Fruit fly (Drosophila melanogaster) whole organism, pupa: ENCODE results near the gene CG34126.
A peak's percentile ranks its signal among the peaks of the same experiment; 100 is the strongest.

ENCODE experiments used
- CG10348 ChIP-seq: fragments of 200-800 bp; sonication (Bioruptor generic); IDR thresholded peaks from 2 replicates; pipeline ENCODE4 v1.3.6; 2022; ENCODE audit warnings: missing biosample characterization, missing genetic modification characterization
- CG12605 ChIP-seq: fragments of 200-800 bp; sonication (Bioruptor generic); IDR thresholded peaks from 2 replicates; pipeline ENCODE4 v1.3.6; 2022; ENCODE audit warnings: missing biosample characterization, missing genetic modification characterization
- CG13204 ChIP-seq: fragments of 200-800 bp; sonication (Bioruptor generic); optimal IDR thresholded peaks from 2 replicates; lab custom pipeline; 2018; ENCODE audit warnings: missing biosample characterization, mild to moderate bottlenecking, missing genetic modification characterization, moderate library complexity
- CG14655 ChIP-seq: fragments of 200-800 bp; sonication (Bioruptor generic); optimal IDR thresholded peaks from 3 replicates; lab custom pipeline; 2017; ENCODE audit warnings: mild to moderate bottlenecking, missing biosample characterization, missing genetic modification reagents, missing genetic modification characterization
- CG15710 ChIP-seq: fragments of 200-800 bp; sonication (Bioruptor generic); optimal IDR thresholded peaks from 2 replicates; lab custom pipeline; 2018; ENCODE audit warnings: missing biosample characterization, mild to moderate bottlenecking, missing genetic modification characterization, moderate library complexity
- CG17806 ChIP-seq: fragments of 200-800 bp; sonication (Bioruptor generic); optimal IDR thresholded peaks from 2 replicates; lab custom pipeline; 2018; ENCODE audit warnings: missing biosample characterization, mild to moderate bottlenecking, missing genetic modification characterization, moderate library complexity
- CG32121 ChIP-seq: fragments of 200-800 bp; sonication (Bioruptor generic); IDR thresholded peaks from 2 replicates; pipeline ENCODE4 v1.3.6; 2022; ENCODE audit warnings: missing biosample characterization, missing genetic modification characterization
- CG34367 ChIP-seq: fragments of 200-800 bp; sonication (Bioruptor generic); optimal IDR thresholded peaks from 2 replicates; lab custom pipeline; 2018; ENCODE audit warnings: missing biosample characterization, mild to moderate bottlenecking, missing genetic modification characterization
- CG4496 ChIP-seq: fragments of 200-800 bp; sonication (Bioruptor generic); IDR thresholded peaks from 3 replicates; pipeline ENCODE4 v1.3.6; 2022; ENCODE audit warnings: missing biosample characterization, missing genetic modification characterization
- CG8159 ChIP-seq: fragments of 200-800 bp; sonication (Bioruptor generic); optimal IDR thresholded peaks from 3 replicates; lab custom pipeline; 2018; ENCODE audit warnings: missing biosample characterization, mild to moderate bottlenecking, missing genetic modification characterization, moderate library complexity
- CG8301 ChIP-seq: fragments of 200-800 bp; sonication (Bioruptor generic); optimal IDR thresholded peaks from 2 replicates; lab custom pipeline; 2018; ENCODE audit warnings: missing biosample characterization, mild to moderate bottlenecking, missing genetic modification characterization
- CG9948 ChIP-seq: fragments of 200-800 bp; sonication (Bioruptor generic); optimal IDR thresholded peaks from 2 replicates; lab custom pipeline; 2018; ENCODE audit warnings: missing biosample characterization, mild to moderate bottlenecking, missing genetic modification characterization, moderate library complexity
- D1 ChIP-seq: fragments of 200-800 bp; sonication (Bioruptor generic); optimal IDR thresholded peaks from 2 replicates; lab custom pipeline; 2018; ENCODE audit warnings: missing biosample characterization, mild to moderate bottlenecking, missing genetic modification characterization, moderate library complexity
- EcR ChIP-seq: fragments of 200-800 bp; sonication (Bioruptor generic); optimal IDR thresholded peaks from 3 replicates; lab custom pipeline; 2019; ENCODE audit warnings: missing biosample characterization, missing genetic modification characterization, mild to moderate bottlenecking, moderate library complexity, missing genetic modification reagents
- Ets98B ChIP-seq: fragments of 200-800 bp; sonication (Bioruptor generic); IDR thresholded peaks from 2 replicates; pipeline ENCODE4 v1.3.6; 2022; ENCODE audit warnings: missing biosample characterization, missing genetic modification characterization
- Pif1A ChIP-seq: fragments of 200-800 bp; sonication (Bioruptor generic); optimal IDR thresholded peaks from 3 replicates; lab custom pipeline; 2016; ENCODE audit warnings: missing biosample characterization, missing genetic modification characterization
- Pif1B ChIP-seq: fragments of 200-800 bp; sonication (Bioruptor generic); optimal IDR thresholded peaks from 3 replicates; lab custom pipeline; 2016; ENCODE audit warnings: missing biosample characterization, missing genetic modification characterization
- Snoo ChIP-seq: fragments of 200-800 bp; sonication (Bioruptor generic); optimal IDR thresholded peaks from 3 replicates; lab custom pipeline; 2017; ENCODE audit warnings: missing biosample characterization, mild to moderate bottlenecking, missing genetic modification characterization, inconsistent platforms
- fd96Ca ChIP-seq: fragments of 200-800 bp; sonication (Bioruptor generic); IDR thresholded peaks from 3 replicates; pipeline ENCODE4 v1.3.6; 2022; ENCODE audit warnings: missing biosample characterization, missing genetic modification characterization
- gl ChIP-seq: fragments of 200-800 bp; sonication (Bioruptor generic); optimal IDR thresholded peaks from 2 replicates; lab custom pipeline; 2018; ENCODE audit warnings: missing biosample characterization, mild to moderate bottlenecking, missing genetic modification characterization
- rn ChIP-seq: fragments of 200-800 bp; sonication (Bioruptor generic); IDR thresholded peaks from 2 replicates; pipeline ENCODE4 v1.3.6; 2022; ENCODE audit warnings: missing biosample characterization, missing genetic modification characterization

CG34126 gene

DNA sequence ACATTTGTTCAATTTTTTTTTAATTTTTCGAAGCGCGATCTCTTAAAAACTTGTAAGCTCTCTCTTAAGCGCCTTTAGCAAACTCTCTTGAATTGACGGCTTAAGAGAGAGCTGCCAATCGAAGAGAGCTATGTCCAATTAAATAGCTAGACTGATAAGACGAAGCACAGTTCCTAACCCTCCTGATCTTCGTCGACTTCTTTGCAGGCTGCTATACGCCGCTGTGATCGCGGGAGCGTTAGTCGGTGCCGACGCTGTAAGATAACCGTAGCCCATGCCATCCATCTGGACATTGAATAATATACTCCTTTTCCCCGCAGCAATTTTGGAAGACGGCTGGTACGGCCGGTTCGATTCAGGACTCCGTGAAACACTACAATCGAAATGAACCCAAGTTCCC is 49.1 kb downstream of the CG34126 start:
- TF ChIP-seq CG8159 (tag; lab: Kevin White, UChicago) (no peak), CG9948 (tag; lab: Kevin White, UChicago) (no peak), Pif1A (no peak), Snoo (tag; lab: Kevin White, UChicago) (no peak), CG34367 (no peak), gl (tag; lab: Kevin White, UChicago) (no peak), CG17806 (no peak), CG10348 (GFP tag; lab: Robert Waterston, UW) (no peak), fd96Ca (GFP tag; lab: Robert Waterston, UW) (no peak), rn (no peak), CG14655 (no peak)

- TF ChIP-seq CG9948 (tag; lab: Kevin White, UChicago) = no peak
- no peak for TF ChIP-seq D1 (tag; lab: Kevin White, UChicago)
- no peak for TF ChIP-seq CG34367
- no peak for TF ChIP-seq Ets98B (GFP tag; lab: Robert Waterston, UW)
- no peak for TF ChIP-seq Pif1A
Measured at dm6 chr2L:5031399-5031798, 50.0 kb downstream of the CG34126 start.

- TF ChIP-seq fd96Ca (GFP tag; lab: Robert Waterston, UW) = no peak
- TF ChIP-seq D1 (tag; lab: Kevin White, UChicago) = no peak
- TF ChIP-seq Pif1B (GFP tag; lab: Kevin White, UChicago) = no peak
- no peak for TF ChIP-seq CG32121 (GFP tag; lab: Robert Waterston, UW)
- TF ChIP-seq gl (tag; lab: Kevin White, UChicago) = no peak
- TF ChIP-seq CG17806 = no peak
- TF ChIP-seq CG8301 (tag; lab: Kevin White, UChicago) = no peak
- no peak for TF ChIP-seq EcR (GFP tag; lab: Kevin White, UChicago)
- TF ChIP-seq CG9948 (tag; lab: Kevin White, UChicago) = no peak
- TF ChIP-seq rn = no peak
- TF ChIP-seq CG13204 = no peak
- TF ChIP-seq CG34367 = no peak
- no peak for TF ChIP-seq Snoo (tag; lab: Kevin White, UChicago)
- TF ChIP-seq CG12605 (GFP tag; lab: Robert Waterston, UW) = no peak
- no peak for TF ChIP-seq CG4496 (GFP tag; lab: Robert Waterston, UW)
- TF ChIP-seq CG15710 (tag; lab: Kevin White, UChicago) = no peak
- TF ChIP-seq CG10348 (GFP tag; lab: Robert Waterston, UW) = no peak
- TF ChIP-seq Ets98B (GFP tag; lab: Robert Waterston, UW) = no peak
- TF ChIP-seq, all 21 proteins: peak for 0
Measured at dm6 chr2L:5031886-5032285, 50.5 kb downstream of the CG34126 start.

- TF ChIP-seq D1 (tag; lab: Kevin White, UChicago) (no peak), rn (no peak), EcR (GFP tag; lab: Kevin White, UChicago) (no peak), gl (tag; lab: Kevin White, UChicago) (no peak), fd96Ca (GFP tag; lab: Robert Waterston, UW) (no peak), CG8159 (tag; lab: Kevin White, UChicago) (no peak), CG34367 (no peak), Pif1B (GFP tag; lab: Kevin White, UChicago) (no peak), CG9948 (tag; lab: Kevin White, UChicago) (no peak), CG4496 (GFP tag; lab: Robert Waterston, UW) (no peak), CG10348 (GFP tag; lab: Robert Waterston, UW) (no peak), CG14655 (no peak), CG17806 (no peak), CG12605 (GFP tag; lab: Robert Waterston, UW) (no peak)
- TF ChIP-seq, all 21 proteins: peak for 0
Measured at dm6 chr2L:5036120-5036519, 54.7 kb downstream of the CG34126 start.

DNA sequence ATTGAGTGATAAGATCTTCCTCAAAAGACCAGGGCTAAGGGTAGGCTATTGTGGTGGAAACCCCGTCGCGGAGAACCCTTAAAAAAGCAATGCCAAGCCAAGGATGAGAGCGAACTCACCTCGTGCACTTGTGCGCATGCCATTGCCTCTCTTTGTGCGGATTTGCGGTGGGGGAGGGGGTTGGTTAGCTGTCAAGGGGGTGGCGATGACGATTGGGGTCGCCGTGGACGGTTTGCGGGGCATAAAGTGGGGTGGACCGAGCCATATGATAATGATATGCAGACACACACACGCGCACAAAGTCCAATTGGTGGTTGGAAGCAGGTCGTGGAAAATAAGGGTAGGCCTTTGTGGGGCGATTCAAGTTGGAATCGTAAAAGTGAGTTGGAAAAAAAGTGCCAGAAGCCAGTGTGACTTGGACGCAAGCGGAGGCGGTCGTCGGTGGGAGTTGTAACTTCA is 56.0 kb downstream of the CG34126 start, which contains the start of the genes CG14042 and SP555:
Gene CG14042 (plus strand): TSS at position 308 of the 459 bp plus-strand sequence.
Gene SP555 (plus strand): TSS at position 308 of the 459 bp plus-strand sequence.
- no peak for TF ChIP-seq Pif1B (GFP tag; lab: Kevin White, UChicago)
- TF ChIP-seq CG4496 (GFP tag; lab: Robert Waterston, UW) = no peak
- TF ChIP-seq CG17806 = no peak
- TF ChIP-seq fd96Ca (GFP tag; lab: Robert Waterston, UW) = 0 out of 3 replicates have a peak, but pooled peaks have one; percentile 18

- TF ChIP-seq D1 (tag; lab: Kevin White, UChicago) = no peak
- no peak for TF ChIP-seq fd96Ca (GFP tag; lab: Robert Waterston, UW)
- TF ChIP-seq Pif1B (GFP tag; lab: Kevin White, UChicago) = no peak
- TF ChIP-seq Ets98B (GFP tag; lab: Robert Waterston, UW) = no peak
- TF ChIP-seq CG8159 (tag; lab: Kevin White, UChicago) = peak; percentile 14
Measured at dm6 chr2L:5042076-5042475, 60.7 kb downstream of the CG34126 start.
